Worm (Caenorhabditis elegans) whole organism, late embryonic: ENCODE data around the gene cgp-1.

Experiments
- ama-1 ChIP-seq: fragments of 150-350 bp; optimal IDR thresholded peaks from 2 replicates; lab custom pipeline; 2014
- elt-2 ChIP-seq: sonication (generic microtip); optimal IDR thresholded peaks from 2 replicates; lab custom pipeline; 2016; ENCODE audit warnings: missing genetic modification reagents, missing genetic modification characterization, missing compliant biosample characterization
- ets-4 ChIP-seq: sonication (generic microtip); optimal IDR thresholded peaks from 2 replicates; lab custom pipeline; 2016; ENCODE audit warnings: missing genetic modification characterization, missing compliant biosample characterization
- eyg-1 ChIP-seq: sonication (generic microtip); optimal IDR thresholded peaks from 2 replicates; lab custom pipeline; 2016; ENCODE audit warnings: missing genotype, missing genetic modification characterization, missing compliant biosample characterization
- madf-2 ChIP-seq: sonication (generic microtip); optimal IDR thresholded peaks from 2 replicates; lab custom pipeline; 2017; ENCODE audit warnings: missing genetic modification characterization, missing compliant biosample characterization
- nfya-1 ChIP-seq: sonication (generic microtip); optimal IDR thresholded peaks from 2 replicates; lab custom pipeline; 2017; ENCODE audit warnings: missing genetic modification characterization, mild to moderate bottlenecking, missing compliant biosample characterization, antibody characterized with exemption, moderate library complexity

DNA sequence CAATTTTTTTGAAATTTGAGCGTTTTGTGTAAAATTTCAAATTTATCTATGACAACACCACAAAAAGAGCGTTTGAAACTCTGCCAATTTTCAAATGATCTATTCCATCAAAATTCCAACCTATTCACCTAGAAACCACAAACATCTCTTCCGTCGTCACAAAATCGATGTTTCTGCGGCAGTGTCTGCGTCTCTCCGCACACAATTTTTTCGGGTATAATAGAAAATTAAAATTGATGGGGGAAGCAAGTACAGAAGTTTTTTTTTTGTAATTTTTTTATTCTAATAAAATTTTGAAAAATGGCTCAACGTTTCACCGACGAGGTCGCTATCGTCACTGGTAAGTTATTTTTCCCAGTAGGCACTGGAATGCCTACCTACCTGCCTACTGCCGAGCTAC lies 16.0 kb upstream of the cgp-1 start, which contains the start of gene W03F9.9:
- TF ChIP-seq ama-1 (lab: Kevin White, UChicago) (no peak), eyg-1 (tag; lab: Kevin White, UChicago) (no peak), ets-4 (tag; lab: Kevin White, UChicago) (no peak), elt-2 (no peak), madf-2 (no peak), nfya-1 (tag; lab: Kevin White, UChicago) (no peak)
